Worm (Caenorhabditis elegans): ENCODE measurements around the gene gur-4.

The gur-4 gene

DNA sequence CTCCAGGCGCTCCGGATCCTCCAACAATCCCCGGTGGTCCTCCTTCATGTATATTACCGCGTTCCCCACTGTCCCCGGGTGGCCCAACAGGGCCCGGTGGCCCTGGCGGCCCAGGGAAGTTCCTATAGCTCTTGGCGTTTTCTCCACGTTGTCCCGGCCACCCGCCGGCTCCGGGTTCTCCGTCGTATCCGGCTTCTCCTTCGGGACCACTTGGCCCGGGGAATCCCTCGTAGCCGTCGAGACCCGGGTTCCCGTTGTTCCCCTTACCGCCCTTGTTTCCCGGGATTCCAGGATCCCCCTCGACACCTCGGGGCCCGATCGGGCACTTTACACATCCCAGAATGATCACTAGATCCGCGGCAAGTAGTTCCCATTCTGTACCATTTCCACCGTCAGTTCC is 13.4 kb upstream of the gur-4 start:
- TF ChIP-seq nhr-77 (tag; optimal IDR thresholded peaks at IDR 0.05) (no peak), nhr-237 (tag; optimal IDR thresholded peaks at IDR 0.05) (no peak), lsy-2 (tag; optimal IDR thresholded peaks at IDR 0.05) (no peak), egl-13 (tag; optimal IDR thresholded peaks at IDR 0.05) (no peak), sox-4 (tag; optimal IDR thresholded peaks at IDR 0.05) (no peak), ceh-8 (GFP tag; optimal IDR thresholded peaks at IDR 0.05) (no peak), ceh-88 (GFP tag; IDR thresholded peaks at IDR 0.05) (no peak), hpl-2 (GFP tag; optimal IDR thresholded peaks at IDR 0.05) (no peak), tbx-2 (tag; optimal IDR thresholded peaks at IDR 0.05) (no peak), sup-37 (GFP tag; optimal IDR thresholded peaks at IDR 0.05) (no peak), ama-1 (optimal IDR thresholded peaks at IDR 0.05) (no peak), nhr-90 (tag; optimal IDR thresholded peaks at IDR 0.05; ENCODE audit: poor library complexity) (no peak), jun-1 (tag; optimal IDR thresholded peaks at IDR 0.05) (no peak), fkh-8 (tag; optimal IDR thresholded peaks at IDR 0.05) (no peak), dpl-1 (GFP tag; optimal IDR thresholded peaks at IDR 0.05) (no peak), nhr-71 (tag; optimal IDR thresholded peaks at IDR 0.05) (no peak), nhr-28 (tag; optimal IDR thresholded peaks at IDR 0.05) (no peak), alr-1 (tag; optimal IDR thresholded peaks at IDR 0.05; ENCODE audit: borderline replicate concordance) (no peak), lin-39 (tag; optimal IDR thresholded peaks at IDR 0.05) (no peak)

- TF ChIP-seq hlh-4 (tag; optimal IDR thresholded peaks at IDR 0.05), result no peak
Measured at ce11 chrII:14094590-14094989, 10.0 kb upstream of the gur-4 start, which contains the start of gene col-87. TSS of gene col-87 (minus strand) at chrII:14094690.

- no peak for TF ChIP-seq grh-1 (GFP tag; IDR thresholded peaks at IDR 0.05)
- no peak for TF ChIP-seq dpl-1 (GFP tag; optimal IDR thresholded peaks at IDR 0.05)
- TF ChIP-seq ceh-82 (tag; optimal IDR thresholded peaks at IDR 0.05), result no peak
- no peak for TF ChIP-seq pqm-1 (tag; optimal IDR thresholded peaks at IDR 0.05)
- TF ChIP-seq nhr-85 (tag), result no peak
Measured at ce11 chrII:14095875-14096274, 8.7 kb upstream of the gur-4 start.

ce11 chrII:14096814-14097213 is 7.8 kb upstream of the gur-4 start:
- TF ChIP-seq aha-1 (tag; optimal IDR thresholded peaks at IDR 0.05) (no peak), tlp-1 (tag; optimal IDR thresholded peaks at IDR 0.05) (no peak), snpc-4 (tag; optimal IDR thresholded peaks at IDR 0.05) (peak; percentile 4), ceh-82 (tag; optimal IDR thresholded peaks at IDR 0.05) (no peak)

DNA sequence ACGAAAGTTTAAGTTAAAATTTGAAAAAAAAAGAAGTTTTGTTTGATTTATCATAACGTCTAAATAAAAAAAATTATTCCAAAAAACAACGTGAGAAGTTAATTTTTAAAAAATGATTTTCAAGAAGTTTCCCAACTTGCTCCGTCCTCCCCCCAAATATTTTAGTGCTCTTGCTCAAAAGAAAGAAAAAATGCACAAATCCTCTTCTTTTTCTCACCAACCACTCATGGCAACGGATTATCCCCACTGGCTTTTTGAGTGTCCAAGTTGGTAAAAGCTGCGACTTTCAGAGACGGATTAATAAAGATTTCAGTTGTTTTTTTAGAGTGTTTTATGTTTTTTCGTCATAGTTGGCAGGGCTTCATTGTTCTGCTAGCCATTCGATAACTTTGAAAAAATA is 7.1 kb upstream of the gur-4 start, which contains the start of gene Y39G8C.2:
TSS of gene Y39G8C.2 (minus strand) at position 101 of the 400 bp plus-strand sequence.
- TF ChIP-seq ceh-88 (GFP tag; IDR thresholded peaks at IDR 0.05), result no peak
- no peak for TF ChIP-seq efl-1 (optimal IDR thresholded peaks at IDR 0.05)
- TF ChIP-seq efl-1 (GFP tag; optimal IDR thresholded peaks at IDR 0.05 in 1 of 2), result no peak
- no peak for TF ChIP-seq mdl-1 (tag; optimal IDR thresholded peaks at IDR 0.05)
- no peak for TF ChIP-seq nhr-237 (tag; optimal IDR thresholded peaks at IDR 0.05)
- TF ChIP-seq unc-98 (GFP tag; IDR thresholded peaks at IDR 0.05), result no peak
- no peak for TF ChIP-seq ceh-90 (tag; optimal IDR thresholded peaks at IDR 0.05)
- no peak for TF ChIP-seq zag-1 (tag; optimal IDR thresholded peaks at IDR 0.05)
- no peak for TF ChIP-seq ceh-63 (GFP tag; optimal IDR thresholded peaks at IDR 0.05)
- no peak for TF ChIP-seq Y116A8C.19 (tag; optimal IDR thresholded peaks at IDR 0.05; ENCODE audit: borderline replicate concordance)
- TF ChIP-seq unc-62 (GFP tag; optimal IDR thresholded peaks at IDR 0.05), result no peak
- no peak for TF ChIP-seq ztf-4 (tag; optimal IDR thresholded peaks at IDR 0.05)
- TF ChIP-seq C16A3.4 (tag; optimal IDR thresholded peaks at IDR 0.05), result no peak

All from whole organism, L1 larva.